Worm (Caenorhabditis elegans) whole organism, mixed stage, embryonic: Measurements from ENCODE around the gene W01B6.3.

Experiments
- M03D4.4 ChIP-seq: sonication (generic microtip); optimal IDR thresholded peaks from 2 replicates; lab custom pipeline; 2017; ENCODE audit warnings: mild to moderate bottlenecking, missing genetic modification characterization, missing compliant biosample characterization
- bed-3 ChIP-seq: fragments of 200-800 bp; sonication (Bioruptor generic); optimal IDR thresholded peaks from 3 replicates; lab custom pipeline; 2018; ENCODE audit warnings: mild to moderate bottlenecking, missing genetic modification characterization, moderate library complexity, missing compliant biosample characterization
- blmp-1 ChIP-seq: fragments of 150-350 bp; optimal IDR thresholded peaks from 2 replicates; lab custom pipeline; 2014; ENCODE audit warnings: missing biosample characterization, missing genetic modification characterization
- ceh-43 ChIP-seq: fragments of 200-800 bp; sonication (Bioruptor generic); optimal IDR thresholded peaks from 2 replicates; lab custom pipeline; 2018; ENCODE audit warnings: mild to moderate bottlenecking, missing genetic modification characterization, moderate library complexity, missing compliant biosample characterization
- ceh-83 ChIP-seq: fragments of 200-800 bp; sonication (Bioruptor generic); optimal IDR thresholded peaks from 2 replicates; lab custom pipeline; 2018; ENCODE audit warnings: mild to moderate bottlenecking, missing genetic modification characterization, missing compliant biosample characterization
- ces-1 ChIP-seq: fragments of 150-350 bp; optimal IDR thresholded peaks from 2 replicates; lab custom pipeline; 2014; ENCODE audit warnings: missing biosample characterization, missing genetic modification reagents, missing genetic modification characterization
- cnd-1 ChIP-seq: fragments of 200-800 bp; sonication (Bioruptor generic); optimal IDR thresholded peaks from 2 replicates; lab custom pipeline; 2018; ENCODE audit warnings: mild to moderate bottlenecking, missing genetic modification characterization, missing compliant biosample characterization
- drap-1 ChIP-seq: fragments of 200-800 bp; sonication (Bioruptor generic); optimal IDR thresholded peaks from 3 replicates; lab custom pipeline; 2018; ENCODE audit warnings: mild to moderate bottlenecking, missing genetic modification characterization, missing compliant biosample characterization
- elt-1 ChIP-seq: sonication (generic microtip); optimal IDR thresholded peaks from 2 replicates; lab custom pipeline; 2017; ENCODE audit warnings: missing genetic modification characterization, mild to moderate bottlenecking, missing compliant biosample characterization, antibody characterized with exemption, moderate library complexity, borderline replicate concordance; ENCODE audit not compliant: insufficient read depth
- flh-1 ChIP-seq: fragments of 200-800 bp; sonication (Bioruptor generic); optimal IDR thresholded peaks from 2 replicates; lab custom pipeline; 2018; ENCODE audit warnings: mild to moderate bottlenecking, missing genetic modification characterization, moderate library complexity, missing compliant biosample characterization
- ham-2 ChIP-seq: fragments of 200-800 bp; sonication (Bioruptor generic); optimal IDR thresholded peaks from 2 replicates; lab custom pipeline; 2018; ENCODE audit warnings: mild to moderate bottlenecking, missing genetic modification characterization, missing compliant biosample characterization
- hlh-1 ChIP-seq: fragments of 150-350 bp; optimal IDR thresholded peaks from 2 replicates; lab custom pipeline; 2014; ENCODE audit warnings: missing biosample characterization, missing genetic modification reagents, missing genetic modification characterization
- lin-13 ChIP-seq: fragments of 150-350 bp; optimal IDR thresholded peaks from 2 replicates; lab custom pipeline; 2014; ENCODE audit warnings: missing biosample characterization, missing genetic modification characterization
- lin-32 ChIP-seq: fragments of 200-800 bp; sonication (Bioruptor generic); optimal IDR thresholded peaks from 2 replicates; lab custom pipeline; 2018; ENCODE audit warnings: mild to moderate bottlenecking, missing genetic modification characterization, missing compliant biosample characterization
- lsy-2 ChIP-seq: fragments of 150-350 bp; optimal IDR thresholded peaks from 2 replicates; lab custom pipeline; 2014; ENCODE audit warnings: missing biosample characterization, missing genetic modification characterization
- mab-5 ChIP-seq: fragments of 150-350 bp; optimal IDR thresholded peaks from 2 replicates; lab custom pipeline; 2014; ENCODE audit warnings: missing biosample characterization, missing genetic modification characterization
- mep-1 ChIP-seq: fragments of 150-350 bp; optimal IDR thresholded peaks from 2 replicates; lab custom pipeline; 2017; ENCODE audit warnings: missing biosample characterization, missing genetic modification reagents, missing genetic modification characterization, inconsistent platforms
- mls-2 ChIP-seq: sonication (generic microtip); optimal IDR thresholded peaks from 2 replicates; lab custom pipeline; 2016; ENCODE audit warnings: mild to moderate bottlenecking, missing genetic modification characterization, moderate library complexity, missing compliant biosample characterization
- nhr-12 ChIP-seq: fragments of 150-350 bp; optimal IDR thresholded peaks from 2 replicates; lab custom pipeline; 2014; ENCODE audit warnings: missing biosample characterization, missing genetic modification characterization
- nhr-2 ChIP-seq: fragments of 150-350 bp; optimal IDR thresholded peaks from 2 replicates; lab custom pipeline; 2014; ENCODE audit warnings: missing biosample characterization, missing genetic modification characterization
- nhr-28 ChIP-seq: fragments of 150-350 bp; optimal IDR thresholded peaks from 2 replicates; lab custom pipeline; 2014; ENCODE audit warnings: missing biosample characterization, missing genetic modification characterization
- nhr-76 ChIP-seq: sonication (generic microtip); optimal IDR thresholded peaks from 2 replicates; lab custom pipeline; 2017; ENCODE audit warnings: missing biosample characterization, missing genetic modification characterization
- pha-4 ChIP-seq: fragments of 150-350 bp; optimal IDR thresholded peaks from 2 replicates; lab custom pipeline; 2018; ENCODE audit warnings: missing biosample characterization, missing genetic modification reagents, missing genetic modification characterization
- sem-2 ChIP-seq: fragments of 200-800 bp; sonication (Bioruptor generic); optimal IDR thresholded peaks from 2 replicates; lab custom pipeline; 2018; ENCODE audit warnings: mild to moderate bottlenecking, missing genetic modification characterization, missing compliant biosample characterization
- snpc-4 ChIP-seq: fragments of 150-350 bp; optimal IDR thresholded peaks from 2 replicates; lab custom pipeline; 2014; ENCODE audit warnings: missing biosample characterization, missing genetic modification characterization
- sptf-1 ChIP-seq: sonication (generic microtip); optimal IDR thresholded peaks from 2 replicates; lab custom pipeline; 2017; ENCODE audit warnings: mild to moderate bottlenecking, missing genetic modification characterization, moderate library complexity, missing compliant biosample characterization
- tbx-8 ChIP-seq: fragments of 200-800 bp; sonication (Bioruptor generic); optimal IDR thresholded peaks from 2 replicates; lab custom pipeline; 2018; ENCODE audit warnings: mild to moderate bottlenecking, missing genetic modification characterization, moderate library complexity, missing compliant biosample characterization
- unc-120 ChIP-seq: sonication (generic microtip); optimal IDR thresholded peaks from 2 replicates; lab custom pipeline; 2017; ENCODE audit warnings: missing genetic modification characterization, missing compliant biosample characterization; ENCODE audit not compliant: poor library complexity, severe bottlenecking
- unc-39 ChIP-seq: fragments of 150-350 bp; optimal IDR thresholded peaks from 2 replicates; lab custom pipeline; 2014; ENCODE audit warnings: missing biosample characterization, missing genetic modification characterization
- unc-62 ChIP-seq: fragments of 150-350 bp; optimal IDR thresholded peaks from 2 replicates; lab custom pipeline; 2014; ENCODE audit warnings: missing biosample characterization, missing genetic modification reagents, missing genetic modification characterization
- zip-8 ChIP-seq: fragments of 150-350 bp; optimal IDR thresholded peaks from 2 replicates; lab custom pipeline; 2014; ENCODE audit warnings: missing biosample characterization, missing genetic modification characterization
- ztf-11 ChIP-seq: fragments of 150-350 bp; optimal IDR thresholded peaks from 2 replicates; lab custom pipeline; 2014; ENCODE audit warnings: missing biosample characterization, missing genetic modification characterization

W01B6.3 gene

ce11 chrIV:10078003-10078402 lies 5.6 kb upstream of the W01B6.3 start:
- no peak for TF ChIP-seq mab-5 (tag; lab: Kevin White, UChicago)
- TF ChIP-seq bed-3 (GFP tag; lab: Kevin White, UChicago): no peak
- no peak for TF ChIP-seq hlh-1
- no peak for TF ChIP-seq elt-1 (tag; lab: Kevin White, UChicago)
- no peak for TF ChIP-seq tbx-8 (GFP tag; lab: Kevin White, UChicago)
- TF ChIP-seq ztf-11 (tag; lab: Kevin White, UChicago): no peak
- TF ChIP-seq ceh-83 (GFP tag; lab: Kevin White, UChicago): no peak
- no peak for TF ChIP-seq ham-2
- no peak for TF ChIP-seq snpc-4
- no peak for TF ChIP-seq flh-1 (GFP tag; lab: Kevin White, UChicago)
- TF ChIP-seq ceh-43 (GFP tag; lab: Kevin White, UChicago): no peak
- no peak for TF ChIP-seq unc-39
- no peak for TF ChIP-seq lin-32
- TF ChIP-seq nhr-12 (tag; lab: Kevin White, UChicago): no peak
- TF ChIP-seq pha-4 (tag; lab: Kevin White, UChicago): no peak
- no peak for TF ChIP-seq unc-120

ce11 chrIV:10075899-10076298 lies 3.5 kb upstream of the W01B6.3 start, which contains the start of gene W01B6.5:
TSS of gene W01B6.5 (plus strand) at chrIV:10076199.
- TF ChIP-seq tbx-8 (GFP tag; lab: Kevin White, UChicago): no peak
- no peak for TF ChIP-seq lsy-2 (tag; lab: Kevin White, UChicago)
- TF ChIP-seq nhr-12 (tag; lab: Kevin White, UChicago): no peak
- TF ChIP-seq ceh-83 (GFP tag; lab: Kevin White, UChicago): no peak
- no peak for TF ChIP-seq zip-8 (tag; lab: Kevin White, UChicago)
- TF ChIP-seq unc-39: no peak
- TF ChIP-seq ham-2: no peak
- TF ChIP-seq mls-2 (tag; lab: Kevin White, UChicago): no peak
- TF ChIP-seq M03D4.4 (tag; lab: Kevin White, UChicago): no peak
- TF ChIP-seq mab-5 (tag; lab: Kevin White, UChicago): no peak

ce11 chrIV:10075034-10075510 lies 2.6 kb upstream of the W01B6.3 start, which contains the start of the genes ttbk-4 and W01B6.4:
TSS of gene ttbk-4 (minus strand) at chrIV:10075134.
TSS of gene W01B6.4 (plus strand) at chrIV:10075460.
- no peak for TF ChIP-seq mls-2 (tag; lab: Kevin White, UChicago)
- TF ChIP-seq lsy-2 (tag; lab: Kevin White, UChicago): no peak
- TF ChIP-seq sptf-1: no peak
- TF ChIP-seq nhr-12 (tag; lab: Kevin White, UChicago): no peak
- no peak for TF ChIP-seq nhr-76
- TF ChIP-seq drap-1: no peak
- TF ChIP-seq nhr-28 (tag; lab: Kevin White, UChicago): no peak
- no peak for TF ChIP-seq ham-2
- no peak for TF ChIP-seq flh-1 (GFP tag; lab: Kevin White, UChicago)
- TF ChIP-seq unc-39: no peak
- no peak for TF ChIP-seq cnd-1 (tag; lab: Kevin White, UChicago)
- no peak for TF ChIP-seq ces-1 (GFP tag; lab: Kevin White, UChicago)
- no peak for TF ChIP-seq nhr-2
- no peak for TF ChIP-seq lin-32
- no peak for TF ChIP-seq mep-1 (tag; lab: Kevin White, UChicago)
- no peak for TF ChIP-seq mab-5 (tag; lab: Kevin White, UChicago)
- TF ChIP-seq unc-62 (GFP tag; lab: Kevin White, UChicago): no peak
- no peak for TF ChIP-seq sem-2
- TF ChIP-seq M03D4.4 (tag; lab: Kevin White, UChicago): no peak

- no peak for TF ChIP-seq tbx-8 (GFP tag; lab: Kevin White, UChicago)
- no peak for TF ChIP-seq nhr-2
- no peak for TF ChIP-seq nhr-28 (tag; lab: Kevin White, UChicago)
- TF ChIP-seq ztf-11 (tag; lab: Kevin White, UChicago): no peak
- no peak for TF ChIP-seq lin-13 (tag; lab: Kevin White, UChicago)
- TF ChIP-seq elt-1 (tag; lab: Kevin White, UChicago): no peak
- TF ChIP-seq ham-2: no peak
- TF ChIP-seq ceh-83 (GFP tag; lab: Kevin White, UChicago): no peak
- TF ChIP-seq blmp-1: no peak
- TF ChIP-seq flh-1 (GFP tag; lab: Kevin White, UChicago): no peak
- no peak for TF ChIP-seq snpc-4
- TF ChIP-seq sem-2: no peak
- no peak for TF ChIP-seq ceh-43 (GFP tag; lab: Kevin White, UChicago)
- TF ChIP-seq drap-1: no peak
These were observed 4.2 kb downstream of the W01B6.3 start for ce11 chrIV:10068266-10068665.
